Fruit fly (Drosophila melanogaster) whole organism, wandering third instar larva: ENCODE results near the gene Duox.
A peak's percentile ranks its signal among the peaks of the same experiment; 100 is the strongest.

ENCODE experiments used
- Abd-B ChIP-seq: fragments of >200 bp; optimal IDR thresholded peaks from 2 replicates; lab custom pipeline; 2017; ENCODE audit warnings: missing biosample characterization, missing genetic modification characterization
- CG32264 ChIP-seq: fragments of 200-800 bp; sonication (Bioruptor generic); optimal IDR thresholded peaks from 2 replicates; lab custom pipeline; 2016; ENCODE audit warnings: missing biosample characterization, missing genetic modification characterization
- CG9705 ChIP-seq: fragments of 200-800 bp; sonication (Bioruptor generic); optimal IDR thresholded peaks from 2 replicates; lab custom pipeline; 2018; ENCODE audit warnings: missing biosample characterization, mild to moderate bottlenecking, missing genetic modification characterization
- CrebA ChIP-seq: fragments of 200-800 bp; sonication (Bioruptor generic); optimal IDR thresholded peaks from 2 replicates; lab custom pipeline; 2016; ENCODE audit warnings: missing biosample characterization, mild to moderate bottlenecking, missing genetic modification characterization, borderline replicate concordance
- Dfd ChIP-seq: fragments of >200 bp; optimal IDR thresholded peaks from 2 replicates; lab custom pipeline; 2017; ENCODE audit warnings: missing biosample characterization, missing genetic modification characterization
- Dif ChIP-seq: fragments of 200-275, 200-300 bp; sonication (Bioruptor generic); optimal IDR thresholded peaks from 2 replicates; lab custom pipeline; 2018; ENCODE audit warnings: missing biosample characterization, missing genetic modification characterization; ENCODE audit not compliant: partially characterized antibody
- GATAd ChIP-seq: sonication (Bioruptor generic); optimal IDR thresholded peaks from 2 replicates; lab custom pipeline; 2016; ENCODE audit warnings: missing biosample characterization, missing genetic modification characterization
- HLH106 ChIP-seq: fragments of 200-800 bp; optimal IDR thresholded peaks from 3 replicates; lab custom pipeline; 2019; ENCODE audit warnings: missing biosample characterization, mild to moderate bottlenecking, missing genetic modification characterization, moderate library complexity
- Hnf4 ChIP-seq: fragments of 200-800 bp; sonication (Bioruptor generic); optimal IDR thresholded peaks from 2 replicates; lab custom pipeline; 2016; ENCODE audit warnings: missing biosample characterization, mild to moderate bottlenecking, missing genetic modification characterization
- Hr78 ChIP-seq: fragments of >200 bp; optimal IDR thresholded peaks from 2 replicates; lab custom pipeline; 2017; ENCODE audit warnings: missing biosample characterization, missing genetic modification characterization
- Hr83 ChIP-seq: fragments of 200-300 bp; sonication (Bioruptor generic); optimal IDR thresholded peaks from 2 replicates; lab custom pipeline; 2016; ENCODE audit warnings: missing biosample characterization, mild to moderate bottlenecking, missing genetic modification characterization, moderate library complexity; ENCODE audit not compliant: poor library complexity, severe bottlenecking
- Jra ChIP-seq: sonication (Bioruptor generic); optimal IDR thresholded peaks from 2 replicates; lab custom pipeline; 2016; ENCODE audit warnings: missing biosample characterization, missing genetic modification characterization
- Mio ChIP-seq: sonication (Bioruptor generic); optimal IDR thresholded peaks from 2 replicates; lab custom pipeline; 2016; ENCODE audit warnings: missing biosample characterization, missing genetic modification characterization
- Myc ChIP-seq: fragments of >200 bp; optimal IDR thresholded peaks from 2 replicates; lab custom pipeline; 2017
- N ChIP-seq: fragments of >200 bp; optimal IDR thresholded peaks from 2 replicates; lab custom pipeline; 2018; ENCODE audit warnings: missing biosample characterization, missing external identifiers, missing genetic modification characterization
- OdsH ChIP-seq: fragments of 200-800 bp; sonication (Bioruptor generic); optimal IDR thresholded peaks from 2 replicates; lab custom pipeline; 2016; ENCODE audit warnings: missing biosample characterization, mild to moderate bottlenecking, missing genetic modification characterization
- Rel ChIP-seq, 2 experiments: fragments of 200-800 bp; sonication (Bioruptor generic) in 1 of 2; optimal IDR thresholded peaks; 2 replicates in 1 of 2; 3 replicates in 1 of 2; lab custom pipeline; 2016 to 2019; ENCODE audit warnings: mild to moderate bottlenecking in 2 of 2, missing biosample characterization in 2 of 2, missing genetic modification characterization in 2 of 2, moderate library complexity in 1 of 2
- Sp1 ChIP-seq: fragments of 200-800 bp; sonication (Bioruptor generic); optimal IDR thresholded peaks from 3 replicates; lab custom pipeline; 2019; ENCODE audit warnings: missing biosample characterization, mild to moderate bottlenecking, missing genetic modification characterization, moderate library complexity
- Vsx2 ChIP-seq: fragments of 200-300, 225-300 bp; sonication (Bioruptor generic); optimal IDR thresholded peaks from 2 replicates; lab custom pipeline; 2018; ENCODE audit warnings: missing biosample characterization, missing genetic modification characterization; ENCODE audit not compliant: partially characterized antibody
- br ChIP-seq: fragments of 200-800 bp; sonication (Bioruptor generic); optimal IDR thresholded peaks from 2 replicates; lab custom pipeline; 2016; ENCODE audit warnings: missing biosample characterization, missing genetic modification characterization
- brk ChIP-seq: fragments of 200-800 bp; sonication (Bioruptor generic); optimal IDR thresholded peaks from 2 replicates; lab custom pipeline; 2016; ENCODE audit warnings: missing biosample characterization, mild to moderate bottlenecking, missing genetic modification characterization
- dl ChIP-seq, 2 experiments: fragments of 175-275, 200-275 bp in 1 of 2; fragments of 200-275 bp in 1 of 2; sonication (Bioruptor generic); optimal IDR thresholded peaks; lab custom pipeline; 2018; ENCODE audit warnings: mild to moderate bottlenecking in 2 of 2, missing biosample characterization in 2 of 2, missing genetic modification characterization in 2 of 2, moderate library complexity in 2 of 2; ENCODE audit not compliant: partially characterized antibody in 2 of 2, insufficient read depth in 1 of 2
- dmrt93B ChIP-seq: fragments of 200-800 bp; sonication (Bioruptor generic); optimal IDR thresholded peaks from 2 replicates; lab custom pipeline; 2018; ENCODE audit warnings: missing biosample characterization, mild to moderate bottlenecking, missing genetic modification characterization
- dsf ChIP-seq: sonication (Bioruptor generic); optimal IDR thresholded peaks from 2 replicates; lab custom pipeline; 2016; ENCODE audit warnings: missing biosample characterization, missing genetic modification characterization, borderline replicate concordance
- ey ChIP-seq: fragments of 200-800 bp; sonication (Bioruptor generic); optimal IDR thresholded peaks from 2 replicates; lab custom pipeline; 2016; ENCODE audit warnings: missing biosample characterization, missing genetic modification characterization
- foxo ChIP-seq, 2 experiments: fragments of 200-800 bp; sonication (Bioruptor generic); optimal IDR thresholded peaks; 2 replicates in 1 of 2; 3 replicates in 1 of 2; lab custom pipeline; 2016 to 2017; ENCODE audit warnings: missing biosample characterization in 2 of 2, missing genetic modification characterization in 2 of 2
- fru ChIP-seq: fragments of 200-800 bp; sonication (Bioruptor generic); optimal IDR thresholded peaks from 3 replicates; lab custom pipeline; 2016; ENCODE audit warnings: missing biosample characterization, mild to moderate bottlenecking, missing genetic modification characterization
- h ChIP-seq: fragments of 200-800 bp; sonication (Bioruptor generic); optimal IDR thresholded peaks from 3 replicates; lab custom pipeline; 2016; ENCODE audit warnings: missing biosample characterization, mild to moderate bottlenecking, missing genetic modification characterization
- jim ChIP-seq: fragments of 175-275, 200-325 bp; sonication (Bioruptor generic); optimal IDR thresholded peaks from 2 replicates; lab custom pipeline; 2016; ENCODE audit warnings: missing biosample characterization, mild to moderate bottlenecking, missing genetic modification characterization
- lola ChIP-seq: fragments of >200 bp; optimal IDR thresholded peaks from 2 replicates; lab custom pipeline; 2017; ENCODE audit warnings: missing biosample characterization, missing genetic modification characterization
- pan ChIP-seq: fragments of >200 bp; optimal IDR thresholded peaks from 2 replicates; lab custom pipeline; 2017
- psq ChIP-seq: fragments of 200-800 bp; sonication (Bioruptor generic); optimal IDR thresholded peaks from 3 replicates; lab custom pipeline; 2017; ENCODE audit warnings: missing biosample characterization, mild to moderate bottlenecking, missing genetic modification characterization, moderate library complexity
- rgr ChIP-seq: fragments of 200-800 bp; sonication (Bioruptor generic); optimal IDR thresholded peaks from 3 replicates; lab custom pipeline; 2016; ENCODE audit warnings: missing biosample characterization, mild to moderate bottlenecking, missing genetic modification characterization
- sage ChIP-seq: fragments of 200-800 bp; sonication (Bioruptor generic); optimal IDR thresholded peaks from 2 replicates; lab custom pipeline; 2016; ENCODE audit warnings: missing biosample characterization, mild to moderate bottlenecking, missing genetic modification characterization
- sv ChIP-seq: fragments of 200-800 bp; sonication (Bioruptor generic); optimal IDR thresholded peaks from 3 replicates; lab custom pipeline; 2016; ENCODE audit warnings: missing biosample characterization, missing genetic modification characterization
- tai ChIP-seq: sonication (Bioruptor generic); optimal IDR thresholded peaks from 2 replicates; lab custom pipeline; 2016; ENCODE audit warnings: missing biosample characterization, missing genetic modification characterization
- usp ChIP-seq: fragments of >200 bp; optimal IDR thresholded peaks from 2 replicates; lab custom pipeline; 2017; ENCODE audit warnings: missing biosample characterization, missing genetic modification characterization
- woc ChIP-seq: sonication (Bioruptor generic); optimal IDR thresholded peaks from 2 replicates; lab custom pipeline; 2016; ENCODE audit warnings: missing biosample characterization, mild to moderate bottlenecking, missing genetic modification characterization

Duox gene

DNA sequence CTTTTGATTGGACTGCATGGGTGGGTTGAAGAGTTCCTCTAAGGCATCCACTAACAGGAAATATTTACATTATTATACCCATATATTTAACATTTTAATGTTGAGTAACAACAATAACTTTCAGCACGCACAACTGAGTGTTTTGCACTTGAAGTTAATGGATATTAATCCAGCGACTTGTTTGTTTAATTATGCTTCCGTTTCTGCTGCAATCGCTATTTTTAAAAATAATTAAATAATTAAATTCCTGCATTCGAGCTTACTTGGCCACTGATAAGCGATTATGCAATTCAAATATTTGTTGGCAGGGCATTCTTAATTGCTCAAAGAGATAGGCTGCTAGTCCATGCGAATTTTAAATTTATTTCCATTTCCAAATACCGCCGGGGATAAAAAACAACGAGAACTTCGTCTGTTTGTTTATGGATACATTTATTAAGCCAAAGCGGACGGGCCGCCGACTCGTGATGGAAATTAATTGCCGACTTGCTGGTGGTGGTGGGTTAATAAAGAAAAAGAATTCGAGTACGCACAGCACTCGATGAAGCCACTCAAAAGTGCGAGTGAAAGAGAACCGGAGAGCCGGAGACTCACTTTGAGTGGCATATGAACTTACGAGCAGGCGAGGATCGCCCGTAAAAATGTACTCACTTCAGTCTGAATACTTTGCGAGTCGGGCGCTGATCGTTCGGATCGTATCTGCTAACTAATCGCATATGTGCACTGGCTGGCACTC is 32.0 kb upstream of the Duox start:
- TF ChIP-seq woc (GFP tag; lab: Kevin White, UChicago) (no peak), dl (GFP tag; optimal IDR thresholded peaks at IDR 0.05; lab: Kevin White, UChicago; ENCODE audit: insufficient read depth in 1 of 2, partially characterized antibody in 2 of 2) (peak; percentile 47 to 53), lola (GFP tag; lab: Kevin White, UChicago) (no peak), GATAd (GFP tag; lab: Kevin White, UChicago) (no peak), Dif (GFP tag; lab: Kevin White, UChicago) (peak; percentile 76), br (no peak), fru (GFP tag; lab: Kevin White, UChicago) (peak; percentile 25), h (GFP tag; lab: Kevin White, UChicago) (peak; percentile 1), Jra (GFP tag; lab: Kevin White, UChicago) (no peak), rgr (GFP tag; lab: Kevin White, UChicago) (peak; percentile 8), pan (no peak), HLH106 (tag; lab: Kevin White, UChicago) (no peak), foxo (GFP tag; optimal IDR thresholded peaks at IDR 0.05; lab: Kevin White, UChicago) (peak in 1 of 2 experiments; percentile 2)
- TF ChIP-seq, all 38 proteins: peak for 6

DNA sequence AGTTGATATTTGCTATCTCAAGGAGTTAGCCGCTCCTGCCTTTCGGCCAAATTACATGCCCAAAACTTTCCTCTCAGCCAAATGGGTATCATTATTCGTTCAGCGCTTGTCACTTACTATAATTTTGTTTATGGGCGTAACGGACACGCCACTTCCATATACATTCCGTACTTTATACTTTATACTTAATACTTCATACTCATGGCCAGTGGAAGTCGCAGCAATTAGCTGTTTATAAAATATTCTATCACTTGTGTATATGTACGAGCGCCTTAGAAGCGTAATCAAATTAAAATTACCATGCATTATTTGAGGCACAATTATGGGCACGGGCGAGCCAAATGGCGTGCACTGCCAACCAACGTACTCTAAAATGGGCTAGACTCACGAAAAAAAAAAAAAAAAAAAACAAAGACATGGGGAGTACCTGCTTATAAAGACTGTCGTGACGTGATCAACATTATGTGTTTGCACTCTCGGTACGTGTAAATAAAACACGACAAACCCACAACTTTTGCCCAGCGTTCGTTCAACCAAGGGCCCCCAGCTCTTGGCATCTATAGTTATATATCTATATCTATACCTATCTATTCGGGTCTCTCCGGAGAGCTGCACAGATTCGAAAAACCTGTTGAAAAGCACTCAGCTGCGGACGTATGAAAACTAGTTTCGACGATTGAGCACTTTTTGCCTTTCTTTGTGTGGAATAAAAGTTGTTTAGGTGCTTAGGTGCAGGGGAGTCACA is 31.3 kb upstream of the Duox start:
- TF ChIP-seq Hr83 (GFP tag; lab: Kevin White, UChicago) = peak; percentile 32
- TF ChIP-seq OdsH (GFP tag; lab: Kevin White, UChicago) = no peak
- no peak for TF ChIP-seq CG9705

DNA sequence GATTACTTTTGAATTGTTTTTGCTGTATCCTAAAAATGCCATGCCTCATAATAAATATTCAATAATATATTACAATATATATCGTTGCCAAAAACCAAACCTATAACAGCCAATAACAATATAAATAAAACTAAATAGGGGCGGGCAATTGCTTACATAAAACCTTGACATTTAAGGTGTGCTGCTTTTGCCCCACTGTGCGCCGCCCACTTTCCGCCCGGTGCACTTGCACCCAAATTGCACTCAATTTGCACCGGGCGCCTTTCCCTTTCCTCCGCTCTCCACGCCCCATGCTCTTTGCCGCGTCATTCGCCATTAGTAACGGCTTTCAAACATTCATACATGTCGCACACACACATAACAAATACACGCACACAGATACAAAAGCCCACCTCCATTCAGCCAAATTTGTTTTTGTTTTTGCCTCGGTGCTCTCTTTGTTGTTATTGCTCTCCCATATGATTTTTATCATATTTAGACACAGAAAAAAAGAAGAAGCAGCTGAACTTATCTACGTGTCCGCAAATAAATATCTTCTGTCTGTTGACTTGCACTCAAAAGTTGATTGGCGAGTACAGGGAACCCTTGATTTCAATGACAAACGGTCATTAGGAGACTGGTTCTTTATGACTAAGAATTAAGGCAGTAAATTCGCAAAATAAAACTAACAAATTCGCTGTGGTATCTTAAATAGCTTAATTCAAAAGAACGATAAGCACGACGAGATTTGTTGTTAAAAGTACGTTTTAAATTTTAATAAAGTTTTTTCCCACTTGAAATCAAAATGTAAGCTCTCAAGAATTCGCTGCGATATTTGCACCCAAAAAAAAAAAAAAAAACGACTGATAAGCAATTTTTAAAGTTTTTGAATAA is 28.1 kb upstream of the Duox start:
- TF ChIP-seq usp (GFP tag; lab: Kevin White, UChicago) = no peak
- TF ChIP-seq Abd-B = no peak
- TF ChIP-seq GATAd (GFP tag; lab: Kevin White, UChicago) = no peak
- TF ChIP-seq sv (GFP tag; lab: Kevin White, UChicago) = no peak
- TF ChIP-seq ey (GFP tag; lab: Kevin White, UChicago) = peak; percentile 41
- TF ChIP-seq Vsx2 = no peak
- peak; percentile 18 for TF ChIP-seq HLH106 (tag; lab: Kevin White, UChicago)
- no peak for TF ChIP-seq dsf
- peak; percentile 33 for TF ChIP-seq br
- no peak for TF ChIP-seq Hr78
- peak; percentile 22 for TF ChIP-seq rgr (GFP tag; lab: Kevin White, UChicago)
- no peak for TF ChIP-seq Mio (GFP tag; lab: Kevin White, UChicago)
- peak; percentile 43 for TF ChIP-seq Jra (GFP tag; lab: Kevin White, UChicago)
- TF ChIP-seq psq = no peak
- peak; percentile 32 for TF ChIP-seq Hr83 (GFP tag; lab: Kevin White, UChicago)
- TF ChIP-seq CG9705 = no peak
- TF ChIP-seq lola (GFP tag; lab: Kevin White, UChicago) = no peak
- TF ChIP-seq N (GFP tag; lab: Kevin White, UChicago) = no peak
- TF ChIP-seq Rel (GFP tag; optimal IDR thresholded peaks at IDR 0.05; lab: Kevin White, UChicago) = no peak
- TF ChIP-seq Rel (tag; optimal IDR thresholded peaks at IDR 0.05; lab: Kevin White, UChicago) = peak; percentile 17
- TF ChIP-seq sage (GFP tag; lab: Kevin White, UChicago) = no peak
- peak; percentile 45 for TF ChIP-seq tai (GFP tag; lab: Kevin White, UChicago)
- peak; percentile 3 for TF ChIP-seq fru (GFP tag; lab: Kevin White, UChicago)
- TF ChIP-seq dmrt93B (GFP tag; lab: Kevin White, UChicago) = no peak
- peak; percentile 17 for TF ChIP-seq Hnf4 (GFP tag; lab: Kevin White, UChicago)
- no peak for TF ChIP-seq Myc
- no peak for TF ChIP-seq pan
- peak; percentile 39 for TF ChIP-seq h (GFP tag; lab: Kevin White, UChicago)
- peak; percentile 47 for TF ChIP-seq woc (GFP tag; lab: Kevin White, UChicago)
- peak; percentile 24 for TF ChIP-seq OdsH (GFP tag; lab: Kevin White, UChicago)
- peak in 1 of 2 experiments; percentile 41 for TF ChIP-seq foxo (GFP tag; optimal IDR thresholded peaks at IDR 0.05; lab: Kevin White, UChicago)
- peak; percentile 23 for TF ChIP-seq CG32264
- no peak for TF ChIP-seq jim
- no peak for TF ChIP-seq Dif (GFP tag; lab: Kevin White, UChicago)
- TF ChIP-seq Dfd (GFP tag; lab: Kevin White, UChicago) = peak; percentile 15
- TF ChIP-seq Sp1 (GFP tag; lab: Kevin White, UChicago) = peak; percentile 2
- peak in 1 of 2 experiments; percentile 2 for TF ChIP-seq dl (GFP tag; optimal IDR thresholded peaks at IDR 0.05; lab: Kevin White, UChicago; ENCODE audit: insufficient read depth in 1 of 2, partially characterized antibody in 2 of 2)
- TF ChIP-seq CrebA = peak; percentile 51
- TF ChIP-seq brk = no peak
